Fruit fly (Drosophila melanogaster): ENCODE results near the gene CG8028.

- TF ChIP-seq Sin3A (optimal IDR thresholded peaks at IDR 0.05) (no peak), Myc (optimal IDR thresholded peaks at IDR 0.05) (no peak), insv (optimal IDR thresholded peaks at IDR 0.05) (no peak), psq (optimal IDR thresholded peaks at IDR 0.05) (no peak)
Measured at dm6 chrX:19286235-19286634, 6.1 kb upstream of the CG8028 start.
